Worm (Caenorhabditis elegans) whole organism, early embryonic: Measurements from ENCODE around the gene T10G3.3.

ENCODE experiments used
- B0310.2 ChIP-seq: sonication (generic microtip); optimal IDR thresholded peaks from 2 replicates; lab custom pipeline; 2016; ENCODE audit warnings: mild to moderate bottlenecking, missing genetic modification characterization, missing compliant biosample characterization
- F13C5.2 ChIP-seq: sonication (generic microtip); optimal IDR thresholded peaks from 2 replicates; lab custom pipeline; 2017; ENCODE audit warnings: mild to moderate bottlenecking, missing genetic modification characterization, inconsistent platforms, missing compliant biosample characterization
- ama-1 ChIP-seq: fragments of 150-350 bp; optimal IDR thresholded peaks from 2 replicates; lab custom pipeline; 2014
- ceh-13 ChIP-seq: fragments of 200-800 bp; sonication (Bioruptor generic); optimal IDR thresholded peaks from 2 replicates; lab custom pipeline; 2018; ENCODE audit warnings: mild to moderate bottlenecking, missing genetic modification characterization, missing compliant biosample characterization
- ceh-36 ChIP-seq: sonication (generic microtip); optimal IDR thresholded peaks from 2 replicates; lab custom pipeline; 2016; ENCODE audit warnings: missing genetic modification characterization, inconsistent platforms, missing compliant biosample characterization
- flt-1 ChIP-seq: fragments of 200-800 bp; sonication (Bioruptor generic); IDR thresholded peaks from 2 replicates; pipeline ENCODE4 v1.3.6; 2022; ENCODE audit warnings: missing genetic modification characterization, missing compliant biosample characterization
- hnd-1 ChIP-seq: sonication (generic microtip); optimal IDR thresholded peaks from 2 replicates; lab custom pipeline; 2016; ENCODE audit warnings: missing genetic modification characterization, missing compliant biosample characterization
- pes-1 ChIP-seq: fragments of 200-800 bp; sonication (Bioruptor generic); IDR thresholded peaks from 2 replicates; pipeline ENCODE4 v1.3.6; 2022; ENCODE audit warnings: missing genetic modification reagents, missing genetic modification characterization, missing compliant biosample characterization
- scrt-1 ChIP-seq: fragments of 200-800 bp; sonication (Bioruptor generic); IDR thresholded peaks from 2 replicates; pipeline ENCODE4 v1.3.6; 2022; ENCODE audit warnings: missing genetic modification characterization, missing compliant biosample characterization
- tbx-11 ChIP-seq: fragments of 200-800 bp; sonication (Bioruptor generic); IDR thresholded peaks from 2 replicates; pipeline ENCODE4 v1.3.6; 2022; ENCODE audit warnings: missing genetic modification characterization, missing compliant biosample characterization
- tbx-37 ChIP-seq: fragments of 200-800 bp; sonication (Bioruptor generic); conservative IDR thresholded peaks from 2 replicates; pipeline ENCODE4 v1.3.6; 2022; ENCODE audit warnings: missing genetic modification reagents, missing genetic modification characterization, missing compliant biosample characterization
- tra-4 ChIP-seq: sonication (generic microtip); optimal IDR thresholded peaks from 2 replicates; lab custom pipeline; 2017; ENCODE audit warnings: missing genetic modification characterization, missing compliant biosample characterization

ce11 chrV:13497322-13497847 lies 7.4 kb upstream of the T10G3.3 start, which contains the start of the genes eea-1 and gut-2:
- no peak for TF ChIP-seq ama-1 (lab: Kevin White, UChicago)
- peak; percentile 66 for TF ChIP-seq F13C5.2
- TF ChIP-seq tbx-11 (GFP tag; lab: Robert Waterston, UW) = no peak
- TF ChIP-seq hnd-1 (tag; lab: Kevin White, UChicago) = no peak
- TF ChIP-seq flt-1 (GFP tag; lab: Robert Waterston, UW) = no peak
- TF ChIP-seq scrt-1 (GFP tag; lab: Robert Waterston, UW) = no peak
- no peak for TF ChIP-seq pes-1 (GFP tag; lab: Robert Waterston, UW)
- TF ChIP-seq B0310.2 (tag; lab: Kevin White, UChicago) = no peak
- TF ChIP-seq tbx-37 (GFP tag; lab: Robert Waterston, UW) = no peak
- TF ChIP-seq tra-4 (tag; lab: Kevin White, UChicago) = no peak
- no peak for TF ChIP-seq ceh-13 (GFP tag; lab: Kevin White, UChicago)
- no peak for TF ChIP-seq ceh-36 (tag; lab: Kevin White, UChicago)
